Worm (Caenorhabditis elegans) whole organism, L4 larva: ENCODE data around the gene Y53G8AM.7.

Experiments used
- F26F4.8 ChIP-seq: fragments of 200-800 bp; sonication (Bioruptor generic); conservative IDR thresholded peaks from 2 replicates; pipeline ENCODE4 v1.3.6; 2022; ENCODE audit warnings: missing genetic modification characterization, missing compliant biosample characterization
- F49E8.2 ChIP-seq: sonication (generic microtip); optimal IDR thresholded peaks from 2 replicates; lab custom pipeline; 2016; ENCODE audit warnings: missing compliant biosample characterization, mild to moderate bottlenecking, missing genetic modification characterization, borderline replicate concordance
- R02D3.7 ChIP-seq: fragments of 150-350 bp; sonication (generic microtip); optimal IDR thresholded peaks from 3 replicates; lab custom pipeline; 2014; ENCODE audit warnings: missing biosample characterization, missing genetic modification characterization
- Y105C5A.15 ChIP-seq: fragments of 200-800 bp; sonication (Bioruptor generic); IDR thresholded peaks from 2 replicates; pipeline ENCODE4 v1.3.6; 2022; ENCODE audit warnings: missing genetic modification characterization, missing compliant biosample characterization
- Y75B8A.6 ChIP-seq: fragments of 200-800 bp; sonication (Bioruptor generic); IDR thresholded peaks from 2 replicates; pipeline ENCODE4 v1.3.6; 2022; ENCODE audit warnings: missing genetic modification reagents, missing genetic modification characterization, missing compliant biosample characterization
- ZK337.2 ChIP-seq: fragments of 200-800 bp; sonication (Bioruptor generic); IDR thresholded peaks from 2 replicates; pipeline ENCODE4 v1.3.6; 2022; ENCODE audit warnings: missing genetic modification reagents, missing genetic modification characterization, missing compliant biosample characterization
- ZK546.5 ChIP-seq, 2 experiments: sonication (generic microtip); optimal IDR thresholded peaks; 2 replicates each; lab custom pipeline; 2017; ENCODE audit warnings: missing biosample characterization in 2 of 2, missing genetic modification characterization in 2 of 2
- aly-2 ChIP-seq: sonication (generic microtip); optimal IDR thresholded peaks from 2 replicates; lab custom pipeline; 2018; ENCODE audit warnings: missing biosample characterization, missing genetic modification characterization
- arid-1 ChIP-seq: fragments of 200-800 bp; sonication (Bioruptor generic); conservative IDR thresholded peaks from 2 replicates; pipeline ENCODE4 v1.3.6; 2022; ENCODE audit warnings: missing genetic modification reagents, missing genetic modification characterization, missing compliant biosample characterization
- ceh-32 ChIP-seq: sonication (generic microtip); optimal IDR thresholded peaks from 2 replicates; lab custom pipeline; 2016; ENCODE audit warnings: mild to moderate bottlenecking, missing genetic modification characterization, missing compliant biosample characterization; ENCODE audit not compliant: poor library complexity
- ceh-44 ChIP-seq: fragments of 200-800 bp; sonication (Bioruptor generic); IDR thresholded peaks from 2 replicates; pipeline ENCODE4 v1.3.6; 2022; ENCODE audit warnings: missing genetic modification reagents, missing genetic modification characterization, missing compliant biosample characterization
- ceh-62 ChIP-seq: sonication (generic microtip); optimal IDR thresholded peaks from 2 replicates; lab custom pipeline; 2017; ENCODE audit warnings: missing biosample characterization, missing genetic modification characterization
- ces-1 ChIP-seq: fragments of 150-350 bp; sonication (generic microtip); optimal IDR thresholded peaks from 4 replicates; lab custom pipeline; 2014; ENCODE audit warnings: missing biosample characterization, missing genetic modification reagents, missing genetic modification characterization
- cey-2 ChIP-seq: sonication (generic microtip); optimal IDR thresholded peaks from 3 replicates; lab custom pipeline; 2017; ENCODE audit warnings: missing genetic modification characterization, mild to moderate bottlenecking, missing compliant biosample characterization, antibody characterized with exemption, borderline replicate concordance; ENCODE audit not compliant: insufficient read depth
- ctbp-1 ChIP-seq: fragments of 200-800 bp; sonication (Bioruptor generic); IDR thresholded peaks from 2 replicates; pipeline ENCODE4 v1.3.6; 2022; ENCODE audit warnings: missing genetic modification reagents, missing genetic modification characterization, missing compliant biosample characterization
- daf-12 ChIP-seq: fragments of 150-350 bp; optimal IDR thresholded peaks from 2 replicates; lab custom pipeline; 2014; ENCODE audit warnings: missing biosample characterization, missing genetic modification reagents, missing genetic modification characterization
- daf-8 ChIP-seq: fragments of 200-800 bp; sonication (Bioruptor generic); IDR thresholded peaks from 2 replicates; pipeline ENCODE4 v1.3.6; 2022; ENCODE audit warnings: missing genetic modification characterization, missing compliant biosample characterization
- dmd-6 ChIP-seq: fragments of 200-800 bp; sonication (Bioruptor generic); IDR thresholded peaks from 2 replicates; pipeline ENCODE4 v1.3.6; 2022; ENCODE audit warnings: missing genetic modification reagents, missing genetic modification characterization, missing compliant biosample characterization
- dmd-9 ChIP-seq: fragments of 200-800 bp; sonication (Bioruptor generic); IDR thresholded peaks from 2 replicates; pipeline ENCODE4 v1.3.6; 2022; ENCODE audit warnings: missing genetic modification reagents, missing genetic modification characterization, missing compliant biosample characterization
- egl-27 ChIP-seq: sonication (generic microtip); optimal IDR thresholded peaks from 3 replicates; lab custom pipeline; 2017; ENCODE audit warnings: missing biosample characterization, missing genetic modification reagents, missing genetic modification characterization
- egl-43 ChIP-seq: fragments of 200-800 bp; sonication (Bioruptor generic); IDR thresholded peaks from 2 replicates; pipeline ENCODE4 v1.3.6; 2022; ENCODE audit warnings: missing genetic modification reagents, missing genetic modification characterization, missing compliant biosample characterization
- fos-1 ChIP-seq: fragments of 150-350 bp; optimal IDR thresholded peaks from 2 replicates; lab custom pipeline; 2014; ENCODE audit warnings: missing biosample characterization, missing genetic modification characterization
- hlh-30 ChIP-seq: sonication (generic microtip); optimal IDR thresholded peaks from 2 replicates; lab custom pipeline; 2017; ENCODE audit warnings: antibody characterized with exemption, mild to moderate bottlenecking, missing genetic modification characterization, missing compliant biosample characterization; ENCODE audit not compliant: insufficient read depth
- lin-13 ChIP-seq: fragments of 150-350 bp; optimal IDR thresholded peaks from 2 replicates; lab custom pipeline; 2014; ENCODE audit warnings: missing biosample characterization, missing genetic modification reagents, missing genetic modification characterization
- lin-15B ChIP-seq: fragments of 150-350 bp; sonication (generic microtip); optimal IDR thresholded peaks from 3 replicates; lab custom pipeline; 2014; ENCODE audit warnings: missing biosample characterization, missing genetic modification characterization
- lin-39 ChIP-seq: fragments of 150-350 bp; optimal IDR thresholded peaks from 2 replicates; lab custom pipeline; 2014; ENCODE audit warnings: missing biosample characterization, missing genetic modification reagents, missing genetic modification characterization
- lir-3 ChIP-seq: sonication (generic microtip); optimal IDR thresholded peaks from 2 replicates; lab custom pipeline; 2016; ENCODE audit warnings: mild to moderate bottlenecking, missing genetic modification characterization, missing compliant biosample characterization
- lsy-2 ChIP-seq, 2 experiments: fragments of 150-350 bp in 1 of 2; sonication (generic microtip) in 1 of 2; optimal IDR thresholded peaks; 2 replicates each; lab custom pipeline; 2014 to 2017; ENCODE audit warnings: missing biosample characterization in 2 of 2, missing genetic modification characterization in 2 of 2
- mes-2 ChIP-seq: sonication (generic microtip); optimal IDR thresholded peaks from 2 replicates; lab custom pipeline; 2016; ENCODE audit warnings: missing genotype, mild to moderate bottlenecking, missing genetic modification characterization, missing compliant biosample characterization; ENCODE audit not compliant: poor library complexity, severe bottlenecking
- mxl-2 ChIP-seq: fragments of 200-800 bp; sonication (Bioruptor generic); conservative IDR thresholded peaks from 2 replicates; pipeline ENCODE4 v1.3.6; 2022; ENCODE audit warnings: missing genetic modification reagents, missing genetic modification characterization, missing compliant biosample characterization
- nhr-102 ChIP-seq: sonication (generic microtip); optimal IDR thresholded peaks from 2 replicates; lab custom pipeline; 2016; ENCODE audit warnings: mild to moderate bottlenecking, missing genetic modification characterization, moderate library complexity, missing compliant biosample characterization
- nhr-111 ChIP-seq: fragments of 200-800 bp; sonication (Bioruptor generic); optimal IDR thresholded peaks from 2 replicates; lab custom pipeline; 2018; ENCODE audit warnings: mild to moderate bottlenecking, missing genetic modification characterization, missing compliant biosample characterization
- nhr-237 ChIP-seq: sonication (generic microtip); optimal IDR thresholded peaks from 2 replicates; lab custom pipeline; 2017; ENCODE audit warnings: missing biosample characterization, missing genetic modification characterization
- nhr-25 ChIP-seq: sonication (generic microtip); optimal IDR thresholded peaks from 2 replicates; lab custom pipeline; 2017; ENCODE audit warnings: missing genetic modification characterization, mild to moderate bottlenecking, missing compliant biosample characterization, antibody characterized with exemption, moderate library complexity, borderline replicate concordance; ENCODE audit not compliant: insufficient read depth
- nhr-41 ChIP-seq: fragments of 200-800 bp; sonication (Bioruptor generic); IDR thresholded peaks from 2 replicates; pipeline ENCODE4 v1.3.6; 2022; ENCODE audit warnings: missing genetic modification reagents, missing genetic modification characterization, missing compliant biosample characterization
- nhr-6 ChIP-seq: fragments of 150-350 bp; optimal IDR thresholded peaks from 2 replicates; lab custom pipeline; 2014; ENCODE audit warnings: missing biosample characterization, missing genetic modification characterization
- nhr-76 ChIP-seq: fragments of 150-350 bp; optimal IDR thresholded peaks from 2 replicates; lab custom pipeline; 2014; ENCODE audit warnings: missing biosample characterization, missing genetic modification characterization
- pha-4 ChIP-seq, 2 experiments: fragments of 150-350 bp in 1 of 2; fragments of 200-800 bp in 1 of 2; sonication (Bioruptor generic) in 1 of 2; IDR thresholded peaks in 1 of 2; optimal IDR thresholded peaks in 1 of 2; 2 replicates each; pipeline versions ENCODE4 v1.3.6 to Lab custom; 2014 to 2022; ENCODE audit warnings: missing genetic modification characterization in 2 of 2, missing genetic modification reagents in 2 of 2, missing biosample characterization in 1 of 2, missing compliant biosample characterization in 1 of 2
- php-3 ChIP-seq: fragments of 200-800 bp; sonication (Bioruptor generic); IDR thresholded peaks from 2 replicates; pipeline ENCODE4 v1.3.6; 2022; ENCODE audit warnings: missing genetic modification reagents, missing genetic modification characterization, missing compliant biosample characterization
- skn-1 ChIP-seq: fragments of 150-350 bp; optimal IDR thresholded peaks from 2 replicates; lab custom pipeline; 2014; ENCODE audit warnings: missing biosample characterization, missing genetic modification characterization
- snpc-1.2 ChIP-seq: fragments of 200-800 bp; sonication (Bioruptor generic); IDR thresholded peaks from 2 replicates; pipeline ENCODE4 v1.3.6; 2022; ENCODE audit warnings: missing genetic modification reagents, missing genetic modification characterization, missing compliant biosample characterization
- tag-97 ChIP-seq: fragments of 200-800 bp; sonication (Bioruptor generic); IDR thresholded peaks from 2 replicates; pipeline ENCODE4 v1.3.6; 2022; ENCODE audit warnings: missing genetic modification characterization, missing compliant biosample characterization
- tra-1 ChIP-seq: fragments of 200-800 bp; sonication (Bioruptor generic); IDR thresholded peaks from 2 replicates; pipeline ENCODE4 v1.3.6; 2022; ENCODE audit warnings: missing genetic modification reagents, missing genetic modification characterization, missing compliant biosample characterization
- unc-130 ChIP-seq: sonication (generic microtip); optimal IDR thresholded peaks from 2 replicates; lab custom pipeline; 2016; ENCODE audit warnings: missing genetic modification reagents, missing genetic modification characterization, missing compliant biosample characterization
- unc-62 ChIP-seq, 3 experiments: fragments of 150-350 bp in 1 of 3; sonication (generic microtip); optimal IDR thresholded peaks in 2 of 3; peaks in 1 of 3; 1 replicate in 1 of 3; 2 replicates in 2 of 3; lab custom pipeline; 2014 to 2017; ENCODE audit warnings: missing biosample characterization in 3 of 3, missing genetic modification characterization in 3 of 3, missing genetic modification reagents in 3 of 3, missing genotype in 1 of 3
- vab-7 ChIP-seq: fragments of 200-800 bp; sonication (Bioruptor generic); IDR thresholded peaks from 2 replicates; pipeline ENCODE4 v1.3.6; 2022; ENCODE audit warnings: missing genetic modification reagents, missing genetic modification characterization, missing compliant biosample characterization
- zfp-2 ChIP-seq: sonication (generic microtip); optimal IDR thresholded peaks from 2 replicates; lab custom pipeline; 2016; ENCODE audit warnings: mild to moderate bottlenecking, missing genetic modification characterization, missing compliant biosample characterization
- zip-2 ChIP-seq: fragments of 150-350 bp; optimal IDR thresholded peaks from 2 replicates; lab custom pipeline; 2014; ENCODE audit warnings: missing biosample characterization, missing genetic modification characterization
- ztf-11 ChIP-seq: fragments of 150-350 bp; optimal IDR thresholded peaks from 2 replicates; lab custom pipeline; 2014; ENCODE audit warnings: missing biosample characterization, missing genetic modification characterization
- ztf-7 ChIP-seq: fragments of 150-350 bp; optimal IDR thresholded peaks from 2 replicates; lab custom pipeline; 2014; ENCODE audit warnings: missing biosample characterization, missing genetic modification characterization

Gene Y53G8AM.7

ce11 chrIII:3279304-3279703, 12.8 kb upstream of the Y53G8AM.7 start (continued):
- TF ChIP-seq F26F4.8 (GFP tag; lab: Robert Waterston, UW) (no peak), lin-15B (tag; lab: Kevin White, UChicago) (no peak), vab-7 (GFP tag; lab: Robert Waterston, UW) (no peak), egl-43 (GFP tag; lab: Robert Waterston, UW) (no peak), lir-3 (no peak), nhr-102 (tag; lab: Kevin White, UChicago) (peak; percentile 22), Y105C5A.15 (GFP tag; lab: Robert Waterston, UW) (no peak), aly-2 (tag; lab: Kevin White, UChicago) (no peak), daf-12 (no peak), zip-2 (tag; lab: Kevin White, UChicago) (no peak), tag-97 (GFP tag; lab: Robert Waterston, UW) (no peak), ztf-11 (tag; lab: Kevin White, UChicago) (no peak), ztf-7 (peak; percentile 42), ceh-44 (GFP tag; lab: Robert Waterston, UW) (no peak), ZK546.5 (tag; optimal IDR thresholded peaks at IDR 0.05; lab: Kevin White, UChicago) (no peak), php-3 (GFP tag; lab: Robert Waterston, UW) (no peak), daf-8 (GFP tag; lab: Robert Waterston, UW) (no peak), mxl-2 (GFP tag; lab: Robert Waterston, UW) (no peak), ceh-32 (no peak), nhr-76 (tag; lab: Kevin White, UChicago) (peak; percentile 29), nhr-41 (GFP tag; lab: Robert Waterston, UW) (no peak), ces-1 (no peak), dmd-9 (GFP tag; lab: Robert Waterston, UW) (no peak), fos-1 (tag; lab: Kevin White, UChicago) (no peak), zfp-2 (tag; lab: Kevin White, UChicago) (no peak), arid-1 (GFP tag; lab: Robert Waterston, UW) (no peak), ctbp-1 (no peak), skn-1 (no peak), F49E8.2 (no peak), lin-39 (tag; lab: Kevin White, UChicago) (no peak), nhr-25 (tag; lab: Kevin White, UChicago) (peak; percentile 9), ZK337.2 (GFP tag; lab: Robert Waterston, UW) (no peak), lsy-2 (tag; optimal IDR thresholded peaks at IDR 0.05; lab: Kevin White, UChicago) (peak; percentile 30 to 89), tra-1 (no peak), unc-62 (GFP tag; optimal IDR thresholded peaks at IDR 0.05 in 1 of 2; lab: Kevin White, UChicago) (peak in 1 of 2 experiments; percentile 89), unc-62 (tag; optimal IDR thresholded peaks at IDR 0.05; lab: Kevin White, UChicago) (no peak), lin-13 (GFP tag; lab: Kevin White, UChicago) (peak; percentile 58), R02D3.7 (no peak), nhr-237 (tag; lab: Kevin White, UChicago) (no peak), ceh-62 (tag; lab: Kevin White, UChicago) (no peak), snpc-1.2 (GFP tag; lab: Robert Waterston, UW) (no peak), nhr-6 (tag; lab: Kevin White, UChicago) (peak; percentile 85), pha-4 (GFP tag; IDR thresholded peaks at IDR 0.05; lab: Robert Waterston, UW) (peak; percentile 70), pha-4 (tag; optimal IDR thresholded peaks at IDR 0.05; lab: Kevin White, UChicago) (no peak), mes-2 (tag; lab: Kevin White, UChicago) (peak; percentile 48), cey-2 (tag; lab: Kevin White, UChicago) (no peak), dmd-6 (peak; percentile 77), nhr-111 (GFP tag; lab: Kevin White, UChicago) (no peak), hlh-30 (tag; lab: Kevin White, UChicago) (peak; percentile 77), Y75B8A.6 (GFP tag; lab: Robert Waterston, UW) (no peak), unc-130 (GFP tag; lab: Kevin White, UChicago) (no peak), egl-27 (tag; lab: Kevin White, UChicago) (no peak)
